Worm (Caenorhabditis elegans): ENCODE results near the gene W07G4.1.

DNA sequence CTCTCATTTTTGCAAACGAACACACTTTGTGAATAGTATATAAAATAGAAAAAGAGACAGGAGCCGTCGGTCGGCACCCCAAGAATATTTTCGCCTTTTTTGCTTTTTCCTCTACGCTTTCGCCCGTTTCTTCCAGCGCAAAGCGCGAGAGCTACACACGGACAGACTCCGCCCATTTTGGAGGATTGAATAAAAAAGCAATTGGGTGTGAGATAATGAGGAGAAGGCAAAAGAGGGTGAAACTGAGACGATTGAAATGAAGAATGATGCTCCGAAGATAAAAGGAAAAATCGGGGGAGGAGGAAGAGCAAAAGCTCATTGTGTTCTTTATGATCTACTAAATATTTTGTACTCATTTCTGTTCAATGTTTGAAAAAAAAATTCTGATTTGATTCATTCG, 37.7 kb downstream of the W07G4.1 start, which contains the start of gene C34B4.3:
- TF ChIP-seq him-1 (tag; optimal IDR thresholded peaks at IDR 0.05) (no peak), dao-5 (tag; optimal IDR thresholded peaks at IDR 0.05) (no peak), W03F9.2 (tag; optimal IDR thresholded peaks at IDR 0.05) (no peak)

All from whole organism, L4/young adult.